Fruit fly (Drosophila melanogaster) whole organism, embryonic: ENCODE measurements around the gene Kaz-m1.

Source experiments
- Ada2b ChIP-seq: fragments of 200-800 bp; sonication (Bioruptor generic); IDR thresholded peaks from 2 replicates; pipeline ENCODE4 v1.3.6; 2022; ENCODE audit warnings: missing biosample characterization, missing genetic modification characterization
- Atf-2 ChIP-seq: fragments of 200-800 bp; sonication (Bioruptor generic); optimal IDR thresholded peaks from 2 replicates; lab custom pipeline; 2016; ENCODE audit warnings: missing biosample characterization, missing genetic modification characterization
- Atf3 ChIP-seq: fragments of 200-800 bp; sonication (Bioruptor generic); optimal IDR thresholded peaks from 3 replicates; lab custom pipeline; 2016; ENCODE audit warnings: missing biosample characterization, missing genetic modification characterization
- Atf6 ChIP-seq: fragments of 200-800 bp; sonication (Bioruptor generic); IDR thresholded peaks from 2 replicates; pipeline ENCODE4 v1.3.6; 2022; ENCODE audit warnings: missing biosample characterization, missing genetic modification characterization
- CG10147 ChIP-seq: fragments of 200-800 bp; sonication (Bioruptor generic); optimal IDR thresholded peaks from 2 replicates; lab custom pipeline; 2019; ENCODE audit warnings: missing biosample characterization, mild to moderate bottlenecking, missing genetic modification characterization, moderate library complexity
- CG10462 ChIP-seq: fragments of 200-800 bp; sonication (Bioruptor generic); optimal IDR thresholded peaks from 2 replicates; lab custom pipeline; 2016; ENCODE audit warnings: missing biosample characterization, missing genetic modification characterization
- CG10959 ChIP-seq: fragments of 200-800 bp; sonication (Bioruptor generic); IDR thresholded peaks from 2 replicates; pipeline ENCODE4 v1.3.6; 2022; ENCODE audit warnings: missing biosample characterization, missing genetic modification characterization
- CG11085 ChIP-seq: fragments of 200-800 bp; sonication (Bioruptor generic); IDR thresholded peaks from 2 replicates; pipeline ENCODE4 v1.3.6; 2022; ENCODE audit warnings: missing biosample characterization, missing genetic modification characterization
- CG11247 ChIP-seq: fragments of 200-800 bp; sonication (Bioruptor generic); IDR thresholded peaks from 2 replicates; pipeline ENCODE4 v1.3.6; 2022; ENCODE audit warnings: missing biosample characterization, missing genetic modification characterization
- CG11696 ChIP-seq: fragments of 200-800 bp; sonication (Bioruptor generic); IDR thresholded peaks from 2 replicates; pipeline ENCODE4 v1.3.6; 2022; ENCODE audit warnings: missing biosample characterization, missing genetic modification characterization
- CG12769 ChIP-seq: fragments of 200-800 bp; sonication (Bioruptor generic); optimal IDR thresholded peaks from 2 replicates; lab custom pipeline; 2019; ENCODE audit warnings: missing biosample characterization, mild to moderate bottlenecking, missing genetic modification characterization, moderate library complexity
- CG13123 ChIP-seq: fragments of 200-800 bp; sonication (Bioruptor generic); optimal IDR thresholded peaks from 2 replicates; lab custom pipeline; 2016; ENCODE audit warnings: missing biosample characterization, missing genetic modification characterization
- CG15601 ChIP-seq: fragments of 200-800 bp; sonication (Bioruptor generic); optimal IDR thresholded peaks from 3 replicates; lab custom pipeline; 2019; ENCODE audit warnings: missing biosample characterization, mild to moderate bottlenecking, missing genetic modification characterization, moderate library complexity
- CG17328 ChIP-seq: fragments of 200-800 bp; sonication (Bioruptor generic); IDR thresholded peaks from 2 replicates; pipeline ENCODE4 v1.3.6; 2022; ENCODE audit warnings: missing biosample characterization, missing genetic modification characterization
- CG17359 ChIP-seq: fragments of 200-800 bp; sonication (Bioruptor generic); optimal IDR thresholded peaks from 3 replicates; lab custom pipeline; 2018; ENCODE audit warnings: missing biosample characterization, mild to moderate bottlenecking, missing genetic modification characterization, moderate library complexity
- CG18011 ChIP-seq: fragments of 200-800 bp; sonication (Bioruptor generic); optimal IDR thresholded peaks from 2 replicates; lab custom pipeline; 2017; ENCODE audit warnings: missing biosample characterization, missing genetic modification characterization, mild to moderate bottlenecking, moderate library complexity, missing genotype
- CG3838 ChIP-seq: fragments of 200-800 bp; sonication (Bioruptor generic); optimal IDR thresholded peaks from 3 replicates; lab custom pipeline; 2016; ENCODE audit warnings: missing biosample characterization, missing genetic modification characterization
- CG4360 ChIP-seq: fragments of 200-800 bp; sonication (Bioruptor generic); IDR thresholded peaks from 2 replicates; pipeline ENCODE4 v1.3.6; 2022; ENCODE audit warnings: missing biosample characterization, missing genetic modification characterization
- CG6854 ChIP-seq: fragments of 200-800 bp; sonication (Bioruptor generic); optimal IDR thresholded peaks from 3 replicates; lab custom pipeline; 2017; ENCODE audit warnings: missing biosample characterization, mild to moderate bottlenecking, missing genetic modification characterization
- CG7786 ChIP-seq: fragments of 200-800 bp; sonication (Bioruptor generic); optimal IDR thresholded peaks from 2 replicates; lab custom pipeline; 2016; ENCODE audit warnings: missing biosample characterization, missing genetic modification characterization
- CG7928 ChIP-seq: fragments of 200-800 bp; sonication (Bioruptor generic); optimal IDR thresholded peaks from 2 replicates; lab custom pipeline; 2017; ENCODE audit warnings: missing biosample characterization, mild to moderate bottlenecking, missing genetic modification characterization
- CG8924 ChIP-seq: fragments of 200-800 bp; optimal IDR thresholded peaks from 3 replicates; lab custom pipeline; 2019; ENCODE audit warnings: missing biosample characterization, mild to moderate bottlenecking, missing genetic modification characterization, moderate library complexity
- CG9727 ChIP-seq: fragments of 200-800 bp; sonication (Bioruptor generic); optimal IDR thresholded peaks from 3 replicates; lab custom pipeline; 2017; ENCODE audit warnings: missing biosample characterization, mild to moderate bottlenecking, missing genetic modification characterization
- CG9876 ChIP-seq: fragments of 200-800 bp; sonication (Bioruptor generic); optimal IDR thresholded peaks from 2 replicates; lab custom pipeline; 2016; ENCODE audit warnings: missing biosample characterization, missing genetic modification characterization
- Doc2 ChIP-seq: fragments of 200-800 bp; sonication (Bioruptor generic); IDR thresholded peaks from 2 replicates; pipeline ENCODE4 v1.3.6; 2022; ENCODE audit warnings: missing biosample characterization, missing genetic modification characterization
- ERR ChIP-seq: fragments of 200-800 bp; sonication (Bioruptor generic); optimal IDR thresholded peaks from 2 replicates; lab custom pipeline; 2016; ENCODE audit warnings: missing biosample characterization, missing genetic modification characterization
- H2.0 ChIP-seq: fragments of 200-800 bp; sonication (Bioruptor generic); IDR thresholded peaks from 2 replicates; pipeline ENCODE4 v1.3.6; 2022; ENCODE audit warnings: missing biosample characterization, missing genetic modification characterization
- Hey ChIP-seq: fragments of 200-800 bp; sonication (Bioruptor generic); optimal IDR thresholded peaks from 3 replicates; lab custom pipeline; 2018; ENCODE audit warnings: missing biosample characterization, mild to moderate bottlenecking, missing genetic modification characterization
- Hmx ChIP-seq: fragments of 200-800 bp; sonication (Bioruptor generic); optimal IDR thresholded peaks from 2 replicates; lab custom pipeline; 2016; ENCODE audit warnings: missing biosample characterization, missing genetic modification characterization
- Lhr ChIP-seq: fragments of 200-800 bp; sonication (Bioruptor generic); optimal IDR thresholded peaks from 3 replicates; lab custom pipeline; 2017; ENCODE audit warnings: mild to moderate bottlenecking, missing biosample characterization, missing genetic modification reagents, missing genetic modification characterization
- MESR4 ChIP-seq: fragments of 200-800 bp; sonication (Bioruptor generic); optimal IDR thresholded peaks from 2 replicates; lab custom pipeline; 2018; ENCODE audit warnings: missing biosample characterization, mild to moderate bottlenecking, missing genetic modification characterization, moderate library complexity
- NC2α ChIP-seq: fragments of 200-800 bp; sonication (Bioruptor generic); optimal IDR thresholded peaks from 2 replicates; lab custom pipeline; 2016; ENCODE audit warnings: missing biosample characterization, missing genetic modification characterization
- Poxn ChIP-seq: fragments of 200-800 bp; sonication (Bioruptor generic); IDR thresholded peaks from 2 replicates; pipeline ENCODE4 v1.3.6; 2022; ENCODE audit warnings: missing biosample characterization, missing genetic modification characterization
- YL-1 ChIP-seq: fragments of 200-800 bp; sonication (Bioruptor generic); optimal IDR thresholded peaks from 3 replicates; lab custom pipeline; 2017; ENCODE audit warnings: missing biosample characterization, mild to moderate bottlenecking, missing genetic modification characterization
- amos ChIP-seq: fragments of 200-800 bp; sonication (Bioruptor generic); IDR thresholded peaks from 2 replicates; pipeline ENCODE4 v1.3.6; 2022; ENCODE audit warnings: missing biosample characterization, missing genetic modification characterization; ENCODE audit not compliant: partially characterized antibody
- chn ChIP-seq: fragments of 200-800 bp; sonication (Bioruptor generic); optimal IDR thresholded peaks from 2 replicates; lab custom pipeline; 2016; ENCODE audit warnings: missing biosample characterization, missing genetic modification characterization
- crp ChIP-seq, 2 experiments: fragments of 200-800 bp; sonication (Bioruptor generic); optimal IDR thresholded peaks; 2 replicates in 1 of 2; 3 replicates in 1 of 2; lab custom pipeline; 2017; ENCODE audit warnings: missing biosample characterization in 2 of 2, missing genetic modification characterization in 2 of 2, mild to moderate bottlenecking in 1 of 2, moderate library complexity in 1 of 2
- cwo ChIP-seq: fragments of 200-800 bp; sonication (Bioruptor generic); optimal IDR thresholded peaks from 3 replicates; lab custom pipeline; 2017; ENCODE audit warnings: missing biosample characterization, missing genetic modification characterization, mild to moderate bottlenecking, moderate library complexity, missing genetic modification reagents
- fu2 ChIP-seq: fragments of 200-800 bp; sonication (Bioruptor generic); optimal IDR thresholded peaks from 2 replicates; lab custom pipeline; 2016; ENCODE audit warnings: missing biosample characterization, missing genetic modification characterization
- gcm ChIP-seq: fragments of 200-800 bp; sonication (Bioruptor generic); optimal IDR thresholded peaks from 2 replicates; lab custom pipeline; 2019; ENCODE audit warnings: missing biosample characterization, mild to moderate bottlenecking, missing genetic modification characterization, moderate library complexity
- gem ChIP-seq: fragments of 200-800 bp; sonication (Bioruptor generic); optimal IDR thresholded peaks from 2 replicates; lab custom pipeline; 2019; ENCODE audit warnings: missing biosample characterization, mild to moderate bottlenecking, missing genetic modification characterization, moderate library complexity
- h ChIP-seq: fragments of >200 bp; optimal IDR thresholded peaks from 2 replicates; lab custom pipeline; 2017
- hb ChIP-seq: fragments of 200-800 bp; sonication (Bioruptor generic); IDR thresholded peaks from 3 replicates; pipeline ENCODE4 v1.3.6; 2022; ENCODE audit warnings: missing biosample characterization, missing genetic modification characterization; ENCODE audit not compliant: partially characterized antibody
- onecut ChIP-seq: fragments of 200-800 bp; sonication (Bioruptor generic); IDR thresholded peaks from 2 replicates; pipeline ENCODE4 v1.3.6; 2022; ENCODE audit warnings: missing biosample characterization, missing genetic modification characterization
- slou ChIP-seq: fragments of 200-800 bp; sonication (Bioruptor generic); optimal IDR thresholded peaks from 3 replicates; lab custom pipeline; 2016; ENCODE audit warnings: missing biosample characterization, missing genetic modification characterization
- sna ChIP-seq: fragments of 200-800 bp; sonication (Bioruptor generic); IDR thresholded peaks from 2 replicates; pipeline ENCODE4 v1.3.6; 2022; ENCODE audit warnings: missing biosample characterization, missing genetic modification characterization; ENCODE audit not compliant: partially characterized antibody
- tll ChIP-seq, 2 experiments: fragments of 200-800 bp in 1 of 2; fragments of >200 bp in 1 of 2; sonication (Bioruptor generic) in 1 of 2; optimal IDR thresholded peaks; 2 replicates each; lab custom pipeline; 2017 to 2019; ENCODE audit warnings: missing biosample characterization in 2 of 2, missing genetic modification characterization in 2 of 2, mild to moderate bottlenecking in 1 of 2, moderate library complexity in 1 of 2
- wdn ChIP-seq: fragments of 200-800 bp; sonication (Bioruptor generic); IDR thresholded peaks from 2 replicates; pipeline ENCODE4 v1.3.6; 2022; ENCODE audit warnings: missing biosample characterization, missing genetic modification characterization
- zfh2 ChIP-seq: fragments of 200-800 bp; sonication (Bioruptor generic); optimal IDR thresholded peaks from 2 replicates; lab custom pipeline; 2016; ENCODE audit warnings: missing biosample characterization, missing genetic modification characterization

Gene Kaz-m1

dm6 chr3R:26042131-26042885 lies 27.8 kb downstream of the Kaz-m1 start (continued):
- TF ChIP-seq crp (GFP tag; optimal IDR thresholded peaks at IDR 0.05; lab: Kevin White, UChicago) = peak in 1 of 2 experiments; percentile 65
- peak; percentile 90 for TF ChIP-seq CG18011
- TF ChIP-seq Poxn (GFP tag; lab: Robert Waterston, UW) = peak; percentile 90
- peak; percentile 87 for TF ChIP-seq CG15601 (tag; lab: Kevin White, UChicago)
- peak; percentile 90 for TF ChIP-seq CG11696 (GFP tag; lab: Robert Waterston, UW)
- TF ChIP-seq CG9727 = peak; percentile 97
- TF ChIP-seq CG12769 = peak; percentile 97
- peak; percentile 91 for TF ChIP-seq CG3838 (GFP tag; lab: Kevin White, UChicago)
- TF ChIP-seq CG13123 (GFP tag; lab: Kevin White, UChicago) = peak; percentile 95
- TF ChIP-seq tll (GFP tag; optimal IDR thresholded peaks at IDR 0.05; lab: Kevin White, UChicago) = peak in 1 of 2 experiments; percentile 51
- TF ChIP-seq YL-1 (GFP tag; lab: Kevin White, UChicago) = peak; percentile 95
- TF ChIP-seq CG10959 (GFP tag; lab: Robert Waterston, UW) = peak; percentile 89
- TF ChIP-seq Hey = peak; percentile 81
- TF ChIP-seq CG10147 (GFP tag; lab: Kevin White, UChicago) = peak; percentile 82
- peak; percentile 90 for TF ChIP-seq CG6854 (GFP tag; lab: Kevin White, UChicago)
- TF ChIP-seq Lhr = peak; percentile 88
- TF ChIP-seq CG7786 (GFP tag; lab: Kevin White, UChicago) = peak; percentile 97
- TF ChIP-seq Atf6 (GFP tag; lab: Robert Waterston, UW) = peak; percentile 96
- TF ChIP-seq gem (tag; lab: Kevin White, UChicago) = peak; percentile 97
- peak; percentile 98 for TF ChIP-seq CG17328
- peak; percentile 93 for TF ChIP-seq CG11085
- TF ChIP-seq MESR4 (GFP tag; lab: Kevin White, UChicago) = peak; percentile 67
- TF ChIP-seq Hmx = peak; percentile 77
- peak; percentile 94 for TF ChIP-seq wdn (GFP tag; lab: Robert Waterston, UW)
- peak; percentile 96 for TF ChIP-seq CG11247 (GFP tag; lab: Robert Waterston, UW)
- TF ChIP-seq fu2 (GFP tag; lab: Kevin White, UChicago) = peak; percentile 95
- peak; percentile 94 for TF ChIP-seq CG8924 (tag; lab: Kevin White, UChicago)
- TF ChIP-seq Doc2 = peak; percentile 84
- TF ChIP-seq cwo (GFP tag; lab: Kevin White, UChicago) = peak; percentile 94
- TF ChIP-seq CG17359 (tag; lab: Kevin White, UChicago) = peak; percentile 96
- peak; percentile 92 for TF ChIP-seq ERR (GFP tag; lab: Kevin White, UChicago)
- TF ChIP-seq Ada2b = peak; percentile 97
- TF ChIP-seq CG7928 (GFP tag; lab: Kevin White, UChicago) = peak; percentile 79
- TF ChIP-seq CG9876 (GFP tag; lab: Kevin White, UChicago) = peak; percentile 94
- peak; percentile 69 for TF ChIP-seq CG4360 (GFP tag; lab: Robert Waterston, UW)
- peak; percentile 95 for TF ChIP-seq gcm (GFP tag; lab: Kevin White, UChicago)
- peak; percentile 94 for TF ChIP-seq CG10462 (GFP tag; lab: Kevin White, UChicago)
- TF ChIP-seq H2.0 = peak; percentile 98
- TF ChIP-seq zfh2 (GFP tag; lab: Kevin White, UChicago) = peak; percentile 96
- peak; percentile 98 for TF ChIP-seq chn
- peak; percentile 96 for TF ChIP-seq Atf3 (GFP tag; lab: Kevin White, UChicago)
- peak; percentile 96 for TF ChIP-seq NC2α (GFP tag; lab: Kevin White, UChicago)
- TF ChIP-seq slou (GFP tag; lab: Kevin White, UChicago) = peak; percentile 92
- TF ChIP-seq onecut (GFP tag; lab: Robert Waterston, UW) = peak; percentile 85
- peak; percentile 98 for TF ChIP-seq Atf-2 (GFP tag; lab: Kevin White, UChicago)
- no peak for TF ChIP-seq sna (GFP tag; lab: Robert Waterston, UW)
- TF ChIP-seq h (lab: Kevin White, UChicago) = no peak
- TF ChIP-seq hb = no peak
- no peak for TF ChIP-seq amos (GFP tag; lab: Robert Waterston, UW)
